Worm (Caenorhabditis elegans) whole organism, early embryonic: ENCODE results near the gene F10C2.7.

Experiments used
- B0310.2 ChIP-seq: sonication (generic microtip); optimal IDR thresholded peaks from 2 replicates; lab custom pipeline; 2016; ENCODE audit warnings: mild to moderate bottlenecking, missing genetic modification characterization, missing compliant biosample characterization
- aly-1 ChIP-seq: sonication (generic microtip); optimal IDR thresholded peaks from 2 replicates; lab custom pipeline; 2016; ENCODE audit warnings: missing genetic modification characterization, missing compliant biosample characterization
- ama-1 ChIP-seq: fragments of 150-350 bp; optimal IDR thresholded peaks from 2 replicates; lab custom pipeline; 2014
- ceh-13 ChIP-seq: fragments of 200-800 bp; sonication (Bioruptor generic); optimal IDR thresholded peaks from 2 replicates; lab custom pipeline; 2018; ENCODE audit warnings: mild to moderate bottlenecking, missing genetic modification characterization, missing compliant biosample characterization
- ceh-36 ChIP-seq: sonication (generic microtip); optimal IDR thresholded peaks from 2 replicates; lab custom pipeline; 2016; ENCODE audit warnings: missing genetic modification characterization, inconsistent platforms, missing compliant biosample characterization
- flt-1 ChIP-seq: fragments of 200-800 bp; sonication (Bioruptor generic); IDR thresholded peaks from 2 replicates; pipeline ENCODE4 v1.3.6; 2022; ENCODE audit warnings: missing genetic modification characterization, missing compliant biosample characterization
- hmbx-1 ChIP-seq: sonication (generic microtip); optimal IDR thresholded peaks from 2 replicates; lab custom pipeline; 2016; ENCODE audit warnings: mild to moderate bottlenecking, missing genetic modification characterization, missing compliant biosample characterization
- hnd-1 ChIP-seq: sonication (generic microtip); optimal IDR thresholded peaks from 2 replicates; lab custom pipeline; 2016; ENCODE audit warnings: missing genetic modification characterization, missing compliant biosample characterization
- pes-1 ChIP-seq: fragments of 200-800 bp; sonication (Bioruptor generic); IDR thresholded peaks from 2 replicates; pipeline ENCODE4 v1.3.6; 2022; ENCODE audit warnings: missing genetic modification reagents, missing genetic modification characterization, missing compliant biosample characterization
- scrt-1 ChIP-seq: fragments of 200-800 bp; sonication (Bioruptor generic); IDR thresholded peaks from 2 replicates; pipeline ENCODE4 v1.3.6; 2022; ENCODE audit warnings: missing genetic modification characterization, missing compliant biosample characterization
- sea-1 ChIP-seq: fragments of 200-800 bp; sonication (Bioruptor generic); conservative IDR thresholded peaks from 2 replicates; pipeline ENCODE4 v1.3.6; 2022; ENCODE audit warnings: missing genetic modification characterization, missing compliant biosample characterization
- tbx-11 ChIP-seq: fragments of 200-800 bp; sonication (Bioruptor generic); IDR thresholded peaks from 2 replicates; pipeline ENCODE4 v1.3.6; 2022; ENCODE audit warnings: missing genetic modification characterization, missing compliant biosample characterization
- tbx-37 ChIP-seq: fragments of 200-800 bp; sonication (Bioruptor generic); conservative IDR thresholded peaks from 2 replicates; pipeline ENCODE4 v1.3.6; 2022; ENCODE audit warnings: missing genetic modification reagents, missing genetic modification characterization, missing compliant biosample characterization
- tra-4 ChIP-seq: sonication (generic microtip); optimal IDR thresholded peaks from 2 replicates; lab custom pipeline; 2017; ENCODE audit warnings: missing genetic modification characterization, missing compliant biosample characterization

DNA sequence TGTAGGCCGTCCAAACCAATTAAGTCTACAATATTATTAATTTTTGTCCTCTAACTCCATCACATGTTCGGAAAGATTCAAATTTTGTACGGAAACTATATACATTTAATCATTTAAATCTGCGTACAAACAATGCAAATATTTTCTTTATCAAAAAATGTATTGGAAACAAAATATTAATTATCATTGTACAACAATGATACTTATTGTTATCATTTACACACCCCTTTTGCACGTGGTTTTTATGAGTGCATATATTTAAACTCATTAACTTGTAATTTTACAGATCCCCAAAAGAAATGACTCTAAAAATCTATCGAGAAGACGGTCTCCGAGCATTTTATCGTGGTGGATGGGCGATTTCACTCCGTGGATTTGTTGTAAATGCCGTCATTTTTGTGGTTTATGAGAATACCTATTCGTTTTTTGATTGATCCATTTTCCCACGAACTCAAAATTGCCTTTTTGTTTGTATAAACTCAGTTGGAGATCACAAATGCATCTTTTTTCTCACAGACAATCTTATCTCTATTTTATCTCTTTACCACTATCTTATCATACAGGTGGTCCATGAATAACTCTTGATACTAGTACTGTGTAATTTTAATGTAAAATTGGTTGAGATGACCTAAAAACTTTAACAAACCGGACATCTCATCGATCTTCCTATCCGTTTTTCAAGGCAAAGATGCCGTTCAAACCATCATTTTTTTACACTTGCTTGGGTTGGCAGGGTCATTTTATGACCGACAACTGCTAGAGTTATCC, 32.4 kb downstream of the F10C2.7 start:
- no peak for TF ChIP-seq tbx-11 (GFP tag; lab: Robert Waterston, UW)
- no peak for TF ChIP-seq pes-1 (GFP tag; lab: Robert Waterston, UW)
- TF ChIP-seq aly-1 (tag; lab: Kevin White, UChicago) = no peak
- no peak for TF ChIP-seq hmbx-1 (tag; lab: Kevin White, UChicago)
- TF ChIP-seq tra-4 (tag; lab: Kevin White, UChicago) = no peak
- no peak for TF ChIP-seq tbx-37
- TF ChIP-seq ama-1 = no peak
- TF ChIP-seq flt-1 (GFP tag; lab: Robert Waterston, UW) = no peak
- TF ChIP-seq hnd-1 (tag; lab: Kevin White, UChicago) = no peak
- no peak for TF ChIP-seq B0310.2
- TF ChIP-seq scrt-1 = no peak
- no peak for TF ChIP-seq sea-1
- TF ChIP-seq ceh-13 (GFP tag; lab: Kevin White, UChicago) = no peak
- TF ChIP-seq ceh-36 (tag; lab: Kevin White, UChicago) = no peak
